Fruit fly (Drosophila melanogaster) whole organism, embryonic: Measurements from ENCODE around the gene Rab40.

Source experiments
- Aef1 ChIP-seq: fragments of 200-800 bp; sonication (Bioruptor generic); IDR thresholded peaks from 3 replicates; pipeline ENCODE4 v1.3.6; 2022; ENCODE audit warnings: missing biosample characterization, missing genetic modification characterization
- Bteb2 ChIP-seq: fragments of 200-800 bp; sonication (Bioruptor generic); optimal IDR thresholded peaks from 2 replicates; lab custom pipeline; 2016; ENCODE audit warnings: missing biosample characterization, missing genetic modification characterization
- CG10147 ChIP-seq: fragments of 200-800 bp; sonication (Bioruptor generic); optimal IDR thresholded peaks from 2 replicates; lab custom pipeline; 2019; ENCODE audit warnings: missing biosample characterization, mild to moderate bottlenecking, missing genetic modification characterization, moderate library complexity
- CG10209 ChIP-seq: fragments of 200-800 bp; sonication (Bioruptor generic); optimal IDR thresholded peaks from 3 replicates; lab custom pipeline; 2017; ENCODE audit warnings: missing biosample characterization, mild to moderate bottlenecking, missing genetic modification characterization, missing genetic modification reagents
- CG10462 ChIP-seq: fragments of 200-800 bp; sonication (Bioruptor generic); optimal IDR thresholded peaks from 2 replicates; lab custom pipeline; 2016; ENCODE audit warnings: missing biosample characterization, missing genetic modification characterization
- CG17612 ChIP-seq: fragments of 200-800 bp; sonication (Bioruptor generic); IDR thresholded peaks from 2 replicates; pipeline ENCODE4 v1.3.6; 2022; ENCODE audit warnings: missing biosample characterization, missing genetic modification characterization
- CG18011 ChIP-seq: fragments of 200-800 bp; sonication (Bioruptor generic); optimal IDR thresholded peaks from 2 replicates; lab custom pipeline; 2017; ENCODE audit warnings: missing biosample characterization, missing genetic modification characterization, mild to moderate bottlenecking, moderate library complexity, missing genotype
- CG31441 ChIP-seq: fragments of 200-800 bp; sonication (Bioruptor generic); IDR thresholded peaks from 2 replicates; pipeline ENCODE4 v1.3.6; 2022; ENCODE audit warnings: missing biosample characterization, missing genetic modification characterization
- CG34224 ChIP-seq: fragments of 200-800 bp; sonication (Bioruptor generic); IDR thresholded peaks from 3 replicates; pipeline ENCODE4 v1.3.6; 2022; ENCODE audit warnings: missing biosample characterization, missing genetic modification characterization; ENCODE audit not compliant: partially characterized antibody
- CG34422 ChIP-seq: fragments of 200-800 bp; sonication (Bioruptor generic); IDR thresholded peaks from 3 replicates; pipeline ENCODE4 v1.3.6; 2022; ENCODE audit warnings: missing biosample characterization, missing genetic modification characterization
- CG4707 ChIP-seq: fragments of 200-800 bp; sonication (Bioruptor generic); optimal IDR thresholded peaks from 2 replicates; lab custom pipeline; 2018; ENCODE audit warnings: missing biosample characterization, mild to moderate bottlenecking, missing genetic modification characterization, moderate library complexity
- CG7745 ChIP-seq: fragments of 200-800 bp; sonication (Bioruptor generic); optimal IDR thresholded peaks from 2 replicates; lab custom pipeline; 2018; ENCODE audit warnings: missing biosample characterization, mild to moderate bottlenecking, missing genetic modification characterization, moderate library complexity
- CG7963 ChIP-seq: fragments of 200-800 bp; sonication (Bioruptor generic); IDR thresholded peaks from 3 replicates; pipeline ENCODE4 v1.3.6; 2022; ENCODE audit warnings: missing biosample characterization, missing genetic modification characterization; ENCODE audit not compliant: partially characterized antibody
- CG8388 ChIP-seq: fragments of 200-800 bp; sonication (Bioruptor generic); optimal IDR thresholded peaks from 2 replicates; lab custom pipeline; 2019; ENCODE audit warnings: missing biosample characterization, mild to moderate bottlenecking, missing genetic modification characterization, moderate library complexity
- CG8924 ChIP-seq: fragments of 200-800 bp; optimal IDR thresholded peaks from 3 replicates; lab custom pipeline; 2019; ENCODE audit warnings: missing biosample characterization, mild to moderate bottlenecking, missing genetic modification characterization, moderate library complexity
- CG8944 ChIP-seq: fragments of 200-800 bp; sonication (Bioruptor generic); optimal IDR thresholded peaks from 3 replicates; lab custom pipeline; 2016; ENCODE audit warnings: missing biosample characterization, missing genetic modification characterization
- CG9817 ChIP-seq: fragments of 200-800 bp; sonication (Bioruptor generic); optimal IDR thresholded peaks from 2 replicates; lab custom pipeline; 2018; ENCODE audit warnings: missing biosample characterization, mild to moderate bottlenecking, missing genetic modification characterization, moderate library complexity
- Camta ChIP-seq: fragments of 200-800 bp; sonication (Bioruptor generic); optimal IDR thresholded peaks from 2 replicates; lab custom pipeline; 2016; ENCODE audit warnings: missing biosample characterization, missing genetic modification characterization
- D19A ChIP-seq: fragments of 200-800 bp; optimal IDR thresholded peaks from 3 replicates; lab custom pipeline; 2019; ENCODE audit warnings: missing biosample characterization, mild to moderate bottlenecking, missing genetic modification characterization, moderate library complexity
- Dbx ChIP-seq: fragments of 200-800 bp; sonication (Bioruptor generic); IDR thresholded peaks from 3 replicates; pipeline ENCODE4 v1.3.6; 2022; ENCODE audit warnings: missing biosample characterization, missing genetic modification characterization
- Dref ChIP-seq: fragments of 200-800 bp; sonication (Bioruptor generic); IDR thresholded peaks from 2 replicates; pipeline ENCODE4 v1.3.6; 2022; ENCODE audit warnings: missing biosample characterization, missing genetic modification characterization
- Eip74EF ChIP-seq, 2 experiments: fragments of 200-800 bp in 1 of 2; fragments of >200 bp in 1 of 2; sonication (Bioruptor generic) in 1 of 2; optimal IDR thresholded peaks; 2 replicates each; lab custom pipeline; 2017 to 2019; ENCODE audit warnings: missing biosample characterization in 2 of 2, missing genetic modification characterization in 2 of 2, mild to moderate bottlenecking in 1 of 2, moderate library complexity in 1 of 2
- Ets97D ChIP-seq: fragments of 200-800 bp; sonication (Bioruptor generic); optimal IDR thresholded peaks from 3 replicates; lab custom pipeline; 2016; ENCODE audit warnings: missing biosample characterization, missing genetic modification characterization
- HLH54F ChIP-seq: fragments of 200-800 bp; sonication (Bioruptor generic); optimal IDR thresholded peaks from 3 replicates; lab custom pipeline; 2016; ENCODE audit warnings: missing biosample characterization, missing genetic modification characterization
- Hr3 ChIP-seq: fragments of 200-800 bp; sonication (Bioruptor generic); optimal IDR thresholded peaks from 3 replicates; lab custom pipeline; 2016; ENCODE audit warnings: missing biosample characterization, missing genetic modification characterization
- Hr39 ChIP-seq: fragments of >200 bp; optimal IDR thresholded peaks from 2 replicates; lab custom pipeline; 2017
- Med ChIP-seq: fragments of 200-800 bp; sonication (Bioruptor generic); peaks from one replicate; lab custom pipeline; 2016; ENCODE audit warnings: missing biosample characterization, missing genetic modification characterization, mild to moderate bottlenecking, inconsistent platforms, moderate library complexity
- NK7.1 ChIP-seq: fragments of 200-800 bp; sonication (Bioruptor generic); optimal IDR thresholded peaks from 3 replicates; lab custom pipeline; 2016; ENCODE audit warnings: missing biosample characterization, missing genetic modification characterization
- Neu2 ChIP-seq: fragments of 200-800 bp; sonication (Bioruptor generic); optimal IDR thresholded peaks from 3 replicates; lab custom pipeline; 2016; ENCODE audit warnings: missing biosample characterization, missing genetic modification characterization, borderline replicate concordance
- Pdp1 ChIP-seq, 2 experiments: fragments of 200-800 bp; sonication (Bioruptor generic); optimal IDR thresholded peaks; 3 replicates each; lab custom pipeline; 2016; ENCODE audit warnings: missing biosample characterization in 2 of 2, missing genetic modification characterization in 2 of 2, mild to moderate bottlenecking in 1 of 2, moderate library complexity in 1 of 2
- Scr ChIP-seq: fragments of 200-800 bp; sonication (Bioruptor generic); IDR thresholded peaks from 2 replicates; pipeline ENCODE4 v1.3.6; 2022; ENCODE audit warnings: missing biosample characterization, missing genetic modification characterization; ENCODE audit not compliant: partially characterized antibody
- Side ChIP-seq: fragments of 200-800 bp; sonication (Bioruptor generic); optimal IDR thresholded peaks from 2 replicates; lab custom pipeline; 2016; ENCODE audit warnings: missing biosample characterization, missing genetic modification characterization
- bab2 ChIP-seq: fragments of 200-800 bp; sonication (Bioruptor generic); optimal IDR thresholded peaks from 2 replicates; lab custom pipeline; 2016; ENCODE audit warnings: missing biosample characterization, missing genetic modification characterization
- bbx ChIP-seq: fragments of 200-800 bp; sonication (Bioruptor generic); IDR thresholded peaks from 2 replicates; pipeline ENCODE4 v1.3.6; 2022; ENCODE audit warnings: missing biosample characterization, missing genetic modification characterization; ENCODE audit not compliant: partially characterized antibody
- bowl ChIP-seq: fragments of 200-800 bp; sonication (Bioruptor generic); IDR thresholded peaks from 2 replicates; pipeline ENCODE4 v1.3.6; 2022; ENCODE audit warnings: missing biosample characterization, missing genetic modification characterization
- bsh ChIP-seq, 2 experiments: fragments of 200-800 bp; sonication (Bioruptor generic); optimal IDR thresholded peaks; 2 replicates each; lab custom pipeline; 2017 to 2018; ENCODE audit warnings: mild to moderate bottlenecking in 2 of 2, missing biosample characterization in 2 of 2, missing genetic modification characterization in 2 of 2, moderate library complexity in 1 of 2
- croc ChIP-seq: fragments of 200-800 bp; sonication (Bioruptor generic); conservative IDR thresholded peaks from 3 replicates; pipeline ENCODE4 v1.3.6; 2022; ENCODE audit warnings: missing biosample characterization, missing genetic modification characterization
- disco-r ChIP-seq: fragments of 200-800 bp; sonication (Bioruptor generic); optimal IDR thresholded peaks from 2 replicates; lab custom pipeline; 2016; ENCODE audit warnings: missing biosample characterization, missing genetic modification characterization
- gsb ChIP-seq: fragments of 200-800 bp; sonication (Bioruptor generic); IDR thresholded peaks from 2 replicates; pipeline ENCODE4 v1.3.6; 2022; ENCODE audit warnings: missing biosample characterization, missing genetic modification characterization
- hbn ChIP-seq: fragments of 200-800 bp; sonication (Bioruptor generic); IDR thresholded peaks from 2 replicates; pipeline ENCODE4 v1.3.6; 2022; ENCODE audit warnings: missing biosample characterization, missing genetic modification characterization; ENCODE audit not compliant: partially characterized antibody
- jing ChIP-seq: fragments of 200-800 bp; sonication (Bioruptor generic); optimal IDR thresholded peaks from 2 replicates; lab custom pipeline; 2018; ENCODE audit warnings: missing biosample characterization, mild to moderate bottlenecking, missing genetic modification characterization
- odd ChIP-seq: fragments of 200-800 bp; sonication (Bioruptor generic); optimal IDR thresholded peaks from 2 replicates; lab custom pipeline; 2017; ENCODE audit warnings: missing biosample characterization, mild to moderate bottlenecking, missing genetic modification characterization
- pita ChIP-seq: fragments of 200-800 bp; sonication (Bioruptor generic); optimal IDR thresholded peaks from 2 replicates; lab custom pipeline; 2017; ENCODE audit warnings: missing biosample characterization, mild to moderate bottlenecking, missing genetic modification characterization
- scrt ChIP-seq: fragments of 200-800 bp; sonication (Bioruptor generic); optimal IDR thresholded peaks from 2 replicates; lab custom pipeline; 2018; ENCODE audit warnings: missing biosample characterization, mild to moderate bottlenecking, missing genetic modification characterization, moderate library complexity
- tin ChIP-seq: fragments of 200-800 bp; sonication (Bioruptor generic); optimal IDR thresholded peaks from 3 replicates; lab custom pipeline; 2016; ENCODE audit warnings: missing biosample characterization, missing genetic modification characterization
- tll ChIP-seq, 2 experiments: fragments of 200-800 bp in 1 of 2; fragments of >200 bp in 1 of 2; sonication (Bioruptor generic) in 1 of 2; optimal IDR thresholded peaks; 2 replicates each; lab custom pipeline; 2017 to 2019; ENCODE audit warnings: missing biosample characterization in 2 of 2, missing genetic modification characterization in 2 of 2, mild to moderate bottlenecking in 1 of 2, moderate library complexity in 1 of 2
- tx ChIP-seq: fragments of 200-800 bp; sonication (Bioruptor generic); optimal IDR thresholded peaks from 2 replicates; lab custom pipeline; 2016; ENCODE audit warnings: missing biosample characterization, missing genetic modification characterization
- unpg ChIP-seq: fragments of 200-800 bp; sonication (Bioruptor generic); optimal IDR thresholded peaks from 3 replicates; lab custom pipeline; 2018; ENCODE audit warnings: missing biosample characterization, mild to moderate bottlenecking, missing genetic modification characterization, moderate library complexity

Rab40 gene

dm6 chrX:12510750-12511649 is 48.1 kb upstream of the Rab40 start (continued):
- peak; percentile 62 for TF ChIP-seq Side (GFP tag; lab: Kevin White, UChicago)
- no peak for TF ChIP-seq pita (GFP tag; lab: Kevin White, UChicago)
- TF ChIP-seq croc (GFP tag; lab: Robert Waterston, UW), result peak; percentile 76
- TF ChIP-seq CG7963, result no peak
- TF ChIP-seq CG7745 (tag; lab: Kevin White, UChicago), result no peak
- peak; percentile 84 for TF ChIP-seq CG31441 (GFP tag; lab: Robert Waterston, UW)
- peak; percentile 25 for TF ChIP-seq NK7.1 (GFP tag; lab: Kevin White, UChicago)
- TF ChIP-seq CG4707 (GFP tag; lab: Kevin White, UChicago), result peak; percentile 58
- TF ChIP-seq Bteb2, result peak; percentile 64
- peak; percentile 78 to 81 for TF ChIP-seq Pdp1 (GFP tag; optimal IDR thresholded peaks at IDR 0.05; lab: Kevin White, UChicago)
- TF ChIP-seq CG8944, result peak; percentile 54
- TF ChIP-seq Neu2 (GFP tag; lab: Kevin White, UChicago), result no peak
- TF ChIP-seq gsb (GFP tag; lab: Robert Waterston, UW), result no peak
- peak; percentile 78 for TF ChIP-seq Hr3 (GFP tag; lab: Kevin White, UChicago)
- peak; percentile 92 for TF ChIP-seq Med
- TF ChIP-seq scrt (GFP tag; lab: Kevin White, UChicago), result peak; percentile 54
- TF ChIP-seq Eip74EF (GFP tag; optimal IDR thresholded peaks at IDR 0.05; lab: Kevin White, UChicago), result peak in 1 of 2 experiments; percentile 53
- TF ChIP-seq bsh (GFP tag; optimal IDR thresholded peaks at IDR 0.05; lab: Kevin White, UChicago), result peak; percentile 72 to 94
- no peak for TF ChIP-seq disco-r (GFP tag; lab: Kevin White, UChicago)
- TF ChIP-seq Scr (GFP tag; lab: Robert Waterston, UW), result no peak
- TF ChIP-seq D19A (tag; lab: Kevin White, UChicago), result peak; percentile 62
- TF ChIP-seq Ets97D (GFP tag; lab: Kevin White, UChicago), result peak; percentile 15
- no peak for TF ChIP-seq tll (GFP tag; optimal IDR thresholded peaks at IDR 0.05; lab: Kevin White, UChicago)
- TF ChIP-seq Aef1 (GFP tag; lab: Robert Waterston, UW), result peak; percentile 48
- TF ChIP-seq CG10462, result peak; percentile 58
- no peak for TF ChIP-seq hbn (GFP tag; lab: Robert Waterston, UW)
- peak; percentile 86 for TF ChIP-seq CG8388 (GFP tag; lab: Kevin White, UChicago)
- TF ChIP-seq CG34422 (GFP tag; lab: Robert Waterston, UW), result peak; percentile 71; the same call in 2 of the 3 replicates
- TF ChIP-seq Camta (GFP tag; lab: Kevin White, UChicago), result peak; percentile 82
- TF ChIP-seq bbx (GFP tag; lab: Robert Waterston, UW), result no peak
- no peak for TF ChIP-seq CG34224 (GFP tag; lab: Robert Waterston, UW)
- peak; percentile 59 for TF ChIP-seq tx (GFP tag; lab: Kevin White, UChicago)
- peak; percentile 89 for TF ChIP-seq unpg
- TF ChIP-seq CG8924 (tag; lab: Kevin White, UChicago), result peak; percentile 49
- no peak for TF ChIP-seq Hr39
- no peak for TF ChIP-seq bowl (GFP tag; lab: Robert Waterston, UW)
- TF ChIP-seq HLH54F (GFP tag; lab: Kevin White, UChicago), result peak; percentile 48
- TF ChIP-seq Dref (GFP tag; lab: Robert Waterston, UW), result no peak
- TF ChIP-seq tin, result peak; percentile 75
- peak; percentile 72 for TF ChIP-seq CG9817 (tag; lab: Kevin White, UChicago)
- peak; percentile 44 for TF ChIP-seq jing (GFP tag; lab: Kevin White, UChicago)
- TF ChIP-seq bab2 (GFP tag; lab: Kevin White, UChicago), result peak; percentile 64
- peak; percentile 41 for TF ChIP-seq CG10147 (GFP tag; lab: Kevin White, UChicago)
- TF ChIP-seq CG10209, result peak; percentile 75
- TF ChIP-seq odd (GFP tag; lab: Kevin White, UChicago), result peak; percentile 28
- no peak for TF ChIP-seq CG17612
- peak; percentile 63; the same call in 1 of the 3 replicates for TF ChIP-seq Dbx (GFP tag; lab: Robert Waterston, UW)
- TF ChIP-seq CG18011, result no peak
